Fruit fly (Drosophila melanogaster): ENCODE data around the gene CG42724.

DNA sequence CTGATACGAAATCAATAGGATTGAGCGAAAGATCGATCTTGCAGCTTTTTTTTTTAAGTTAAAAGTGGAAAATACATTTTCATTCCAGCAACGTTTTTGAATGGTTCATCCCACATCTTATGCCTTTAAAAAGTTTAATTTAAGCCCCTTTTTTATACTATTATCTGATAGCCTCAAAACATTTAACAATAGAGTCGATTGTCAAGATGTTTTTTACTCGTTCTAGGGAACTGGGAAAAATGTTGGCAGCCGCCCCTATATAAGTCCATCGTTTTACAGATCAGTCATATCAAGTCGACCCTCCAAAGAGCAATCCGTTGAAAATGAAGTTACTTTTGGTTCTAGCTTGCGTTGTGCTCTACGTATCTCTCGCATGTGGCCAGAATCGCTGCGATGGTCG lies 9.4 kb upstream of the CG42724 start, which contains the start of gene CG42537:
- no peak for TF ChIP-seq psq (optimal IDR thresholded peaks at IDR 0.05)
- TF ChIP-seq Myc (optimal IDR thresholded peaks at IDR 0.05): no peak
- TF ChIP-seq h (optimal IDR thresholded peaks at IDR 0.05): no peak
- TF ChIP-seq ttk (optimal IDR thresholded peaks at IDR 0.05): no peak
- no peak for TF ChIP-seq insv (optimal IDR thresholded peaks at IDR 0.05)
- no peak for TF ChIP-seq Sin3A (optimal IDR thresholded peaks at IDR 0.05)

All from Kc167 (cell line).